Worm (Caenorhabditis elegans) whole organism, mixed stage, embryonic: ENCODE data around the gene Y38H6C.24.
"Not testable (repeated sequence)": the region's sequence is repeated elsewhere in the genome, so short reads cannot be mapped to it uniquely, and the experiment has no call there.

ENCODE experiments used
- M03D4.4 ChIP-seq: sonication (generic microtip); optimal IDR thresholded peaks from 2 replicates; lab custom pipeline; 2017; ENCODE audit warnings: mild to moderate bottlenecking, missing genetic modification characterization, missing compliant biosample characterization
- bed-3 ChIP-seq: fragments of 200-800 bp; sonication (Bioruptor generic); optimal IDR thresholded peaks from 3 replicates; lab custom pipeline; 2018; ENCODE audit warnings: mild to moderate bottlenecking, missing genetic modification characterization, moderate library complexity, missing compliant biosample characterization
- blmp-1 ChIP-seq: fragments of 150-350 bp; optimal IDR thresholded peaks from 2 replicates; lab custom pipeline; 2014; ENCODE audit warnings: missing biosample characterization, missing genetic modification characterization
- ceh-39 ChIP-seq: fragments of 150-350 bp; optimal IDR thresholded peaks from 2 replicates; lab custom pipeline; 2014; ENCODE audit warnings: missing biosample characterization, missing genetic modification characterization
- ceh-43 ChIP-seq: fragments of 200-800 bp; sonication (Bioruptor generic); optimal IDR thresholded peaks from 2 replicates; lab custom pipeline; 2018; ENCODE audit warnings: mild to moderate bottlenecking, missing genetic modification characterization, moderate library complexity, missing compliant biosample characterization
- ceh-83 ChIP-seq: fragments of 200-800 bp; sonication (Bioruptor generic); optimal IDR thresholded peaks from 2 replicates; lab custom pipeline; 2018; ENCODE audit warnings: mild to moderate bottlenecking, missing genetic modification characterization, missing compliant biosample characterization
- ces-1 ChIP-seq: fragments of 150-350 bp; optimal IDR thresholded peaks from 2 replicates; lab custom pipeline; 2014; ENCODE audit warnings: missing biosample characterization, missing genetic modification reagents, missing genetic modification characterization
- cnd-1 ChIP-seq: fragments of 200-800 bp; sonication (Bioruptor generic); optimal IDR thresholded peaks from 2 replicates; lab custom pipeline; 2018; ENCODE audit warnings: mild to moderate bottlenecking, missing genetic modification characterization, missing compliant biosample characterization
- drap-1 ChIP-seq: fragments of 200-800 bp; sonication (Bioruptor generic); optimal IDR thresholded peaks from 3 replicates; lab custom pipeline; 2018; ENCODE audit warnings: mild to moderate bottlenecking, missing genetic modification characterization, missing compliant biosample characterization
- elt-1 ChIP-seq: sonication (generic microtip); optimal IDR thresholded peaks from 2 replicates; lab custom pipeline; 2017; ENCODE audit warnings: missing genetic modification characterization, mild to moderate bottlenecking, missing compliant biosample characterization, antibody characterized with exemption, moderate library complexity, borderline replicate concordance; ENCODE audit not compliant: insufficient read depth
- elt-3 ChIP-seq: fragments of 150-350 bp; optimal IDR thresholded peaks from 2 replicates; lab custom pipeline; 2014; ENCODE audit warnings: missing biosample characterization, missing genetic modification characterization
- flh-1 ChIP-seq: fragments of 200-800 bp; sonication (Bioruptor generic); optimal IDR thresholded peaks from 2 replicates; lab custom pipeline; 2018; ENCODE audit warnings: mild to moderate bottlenecking, missing genetic modification characterization, moderate library complexity, missing compliant biosample characterization
- ham-2 ChIP-seq: fragments of 200-800 bp; sonication (Bioruptor generic); optimal IDR thresholded peaks from 2 replicates; lab custom pipeline; 2018; ENCODE audit warnings: mild to moderate bottlenecking, missing genetic modification characterization, missing compliant biosample characterization
- hlh-1 ChIP-seq: fragments of 150-350 bp; optimal IDR thresholded peaks from 2 replicates; lab custom pipeline; 2014; ENCODE audit warnings: missing biosample characterization, missing genetic modification reagents, missing genetic modification characterization
- lin-13 ChIP-seq: fragments of 150-350 bp; optimal IDR thresholded peaks from 2 replicates; lab custom pipeline; 2014; ENCODE audit warnings: missing biosample characterization, missing genetic modification characterization
- lin-32 ChIP-seq: fragments of 200-800 bp; sonication (Bioruptor generic); optimal IDR thresholded peaks from 2 replicates; lab custom pipeline; 2018; ENCODE audit warnings: mild to moderate bottlenecking, missing genetic modification characterization, missing compliant biosample characterization
- lsy-2 ChIP-seq: fragments of 150-350 bp; optimal IDR thresholded peaks from 2 replicates; lab custom pipeline; 2014; ENCODE audit warnings: missing biosample characterization, missing genetic modification characterization
- mep-1 ChIP-seq: fragments of 150-350 bp; optimal IDR thresholded peaks from 2 replicates; lab custom pipeline; 2017; ENCODE audit warnings: missing biosample characterization, missing genetic modification reagents, missing genetic modification characterization, inconsistent platforms
- mls-2 ChIP-seq: sonication (generic microtip); optimal IDR thresholded peaks from 2 replicates; lab custom pipeline; 2016; ENCODE audit warnings: mild to moderate bottlenecking, missing genetic modification characterization, moderate library complexity, missing compliant biosample characterization
- nhr-2 ChIP-seq: fragments of 150-350 bp; optimal IDR thresholded peaks from 2 replicates; lab custom pipeline; 2014; ENCODE audit warnings: missing biosample characterization, missing genetic modification characterization
- nhr-237 ChIP-seq: fragments of 150-350 bp; optimal IDR thresholded peaks from 2 replicates; lab custom pipeline; 2014; ENCODE audit warnings: missing biosample characterization, missing genetic modification characterization
- nhr-28 ChIP-seq: fragments of 150-350 bp; optimal IDR thresholded peaks from 2 replicates; lab custom pipeline; 2014; ENCODE audit warnings: missing biosample characterization, missing genetic modification characterization
- nhr-76 ChIP-seq: sonication (generic microtip); optimal IDR thresholded peaks from 2 replicates; lab custom pipeline; 2017; ENCODE audit warnings: missing biosample characterization, missing genetic modification characterization
- sem-2 ChIP-seq: fragments of 200-800 bp; sonication (Bioruptor generic); optimal IDR thresholded peaks from 2 replicates; lab custom pipeline; 2018; ENCODE audit warnings: mild to moderate bottlenecking, missing genetic modification characterization, missing compliant biosample characterization
- snpc-4 ChIP-seq: fragments of 150-350 bp; optimal IDR thresholded peaks from 2 replicates; lab custom pipeline; 2014; ENCODE audit warnings: missing biosample characterization, missing genetic modification characterization
- sptf-1 ChIP-seq: sonication (generic microtip); optimal IDR thresholded peaks from 2 replicates; lab custom pipeline; 2017; ENCODE audit warnings: mild to moderate bottlenecking, missing genetic modification characterization, moderate library complexity, missing compliant biosample characterization
- tbx-8 ChIP-seq: fragments of 200-800 bp; sonication (Bioruptor generic); optimal IDR thresholded peaks from 2 replicates; lab custom pipeline; 2018; ENCODE audit warnings: mild to moderate bottlenecking, missing genetic modification characterization, moderate library complexity, missing compliant biosample characterization
- unc-39 ChIP-seq: fragments of 150-350 bp; optimal IDR thresholded peaks from 2 replicates; lab custom pipeline; 2014; ENCODE audit warnings: missing biosample characterization, missing genetic modification characterization
- unc-62 ChIP-seq: fragments of 150-350 bp; optimal IDR thresholded peaks from 2 replicates; lab custom pipeline; 2014; ENCODE audit warnings: missing biosample characterization, missing genetic modification reagents, missing genetic modification characterization
- zip-8 ChIP-seq: fragments of 150-350 bp; optimal IDR thresholded peaks from 2 replicates; lab custom pipeline; 2014; ENCODE audit warnings: missing biosample characterization, missing genetic modification characterization
- ztf-11 ChIP-seq: fragments of 150-350 bp; optimal IDR thresholded peaks from 2 replicates; lab custom pipeline; 2014; ENCODE audit warnings: missing biosample characterization, missing genetic modification characterization

The Y38H6C.24 gene

ce11 chrV:20504997-20505396 is 21.2 kb upstream of the Y38H6C.24 start, which contains the start of gene Y38H6C.4:
Gene Y38H6C.4, minus strand, starts transcription at chrV:20505097.
- TF ChIP-seq blmp-1 (no peak), flh-1 (GFP tag; lab: Kevin White, UChicago) (no peak), ceh-83 (GFP tag; lab: Kevin White, UChicago) (no peak), nhr-237 (tag; lab: Kevin White, UChicago) (no peak), ces-1 (no peak), lsy-2 (no peak), nhr-2 (no peak), ham-2 (GFP tag; lab: Kevin White, UChicago) (no peak), nhr-76 (tag; lab: Kevin White, UChicago) (no peak), zip-8 (tag; lab: Kevin White, UChicago) (no peak), unc-62 (GFP tag; lab: Kevin White, UChicago) (no peak), mls-2 (tag; lab: Kevin White, UChicago) (no peak), lin-13 (tag; lab: Kevin White, UChicago) (no peak), elt-3 (tag; lab: Kevin White, UChicago) (no peak), ceh-39 (tag; lab: Kevin White, UChicago) (no peak), drap-1 (GFP tag; lab: Kevin White, UChicago) (no peak), M03D4.4 (no peak), mep-1 (tag; lab: Kevin White, UChicago) (no peak)

DNA sequence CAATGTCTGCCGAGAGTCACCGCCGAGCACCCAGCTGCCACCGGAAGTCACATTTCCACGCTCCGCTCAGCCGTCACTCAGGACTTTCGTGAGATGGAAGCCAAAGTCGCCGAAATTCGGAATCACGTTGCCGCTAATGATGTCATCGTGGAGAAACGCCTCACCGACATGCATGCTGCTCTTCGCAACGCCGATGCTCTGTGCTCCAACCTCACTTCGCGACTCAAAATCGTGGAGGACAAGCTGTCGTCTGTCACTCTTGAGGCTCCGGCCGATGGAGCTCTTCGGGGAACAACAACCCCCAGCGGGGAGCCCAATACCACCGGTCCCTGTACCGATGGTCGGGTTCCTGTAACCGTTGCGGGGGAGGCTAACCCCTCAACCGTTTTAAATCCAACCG is 19.7 kb upstream of the Y38H6C.24 start:
- TF ChIP-seq unc-39 = no peak
- no peak for TF ChIP-seq lin-32 (GFP tag; lab: Kevin White, UChicago)
- no peak for TF ChIP-seq lsy-2
- no peak for TF ChIP-seq ces-1
- no peak for TF ChIP-seq tbx-8 (GFP tag; lab: Kevin White, UChicago)
- no peak for TF ChIP-seq nhr-2
- TF ChIP-seq elt-1 (tag; lab: Kevin White, UChicago) = no peak
- TF ChIP-seq mls-2 (tag; lab: Kevin White, UChicago) = no peak
- no peak for TF ChIP-seq blmp-1
- no peak for TF ChIP-seq ceh-39 (tag; lab: Kevin White, UChicago)
- TF ChIP-seq elt-3 (tag; lab: Kevin White, UChicago) = no peak
- TF ChIP-seq cnd-1 = no peak
- no peak for TF ChIP-seq nhr-28
- TF ChIP-seq lin-13 (tag; lab: Kevin White, UChicago) = no peak
- TF ChIP-seq ceh-43 = no peak
- TF ChIP-seq nhr-237 (tag; lab: Kevin White, UChicago) = no peak
- TF ChIP-seq sptf-1 (tag; lab: Kevin White, UChicago) = no peak
- TF ChIP-seq flh-1 (GFP tag; lab: Kevin White, UChicago) = no peak
- TF ChIP-seq hlh-1 (tag; lab: Kevin White, UChicago) = no peak

DNA sequence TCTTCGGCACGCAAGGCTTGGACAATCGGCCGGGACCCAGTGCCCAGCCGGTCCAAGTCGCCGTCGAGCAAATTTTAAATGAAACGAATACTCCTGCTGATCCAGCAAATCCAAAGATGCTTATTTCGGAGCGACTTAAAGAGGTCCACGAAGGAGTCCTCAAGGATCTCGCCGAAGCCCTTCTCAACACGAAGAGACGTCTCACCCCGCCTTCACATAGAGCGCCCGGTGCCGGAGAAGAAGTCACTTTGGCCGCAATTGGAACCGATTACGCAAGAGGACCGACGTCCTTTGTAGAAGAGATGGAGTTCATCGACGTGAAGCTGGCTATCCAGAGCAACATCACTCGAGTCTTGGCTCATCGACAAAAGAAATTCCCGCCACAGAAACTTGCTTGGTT is 16.8 kb upstream of the Y38H6C.24 start:
- TF ChIP-seq nhr-76 (tag; lab: Kevin White, UChicago) (no peak), ceh-43 (no peak), drap-1 (GFP tag; lab: Kevin White, UChicago) (no peak), ztf-11 (tag; lab: Kevin White, UChicago) (no peak), lin-13 (tag; lab: Kevin White, UChicago) (no peak), zip-8 (tag; lab: Kevin White, UChicago) (no peak), lsy-2 (no peak), nhr-2 (no peak), nhr-28 (no peak), bed-3 (GFP tag; lab: Kevin White, UChicago) (no peak), ces-1 (no peak), M03D4.4 (no peak), ceh-83 (GFP tag; lab: Kevin White, UChicago) (no peak), elt-3 (tag; lab: Kevin White, UChicago) (no peak)
- TF ChIP-seq, all 35 proteins: peak for 0

- not testable (repeated sequence) for TF ChIP-seq drap-1, ham-2, bed-3 (GFP tag; lab: Kevin White, UChicago)
- TF ChIP-seq, all 35 proteins: peak for 0; not testable (repeated sequence) for 35
These were observed 12.6 kb upstream of the Y38H6C.24 start, which contains the start of gene Y38H6C.8 for ce11 chrV:20513661-20514060. Gene Y38H6C.8, plus strand, starts transcription at chrV:20513961.

ce11 chrV:20514483-20514882 is 11.8 kb upstream of the Y38H6C.24 start:
- TF ChIP-seq M03D4.4 = no peak
- no peak for TF ChIP-seq ces-1

DNA sequence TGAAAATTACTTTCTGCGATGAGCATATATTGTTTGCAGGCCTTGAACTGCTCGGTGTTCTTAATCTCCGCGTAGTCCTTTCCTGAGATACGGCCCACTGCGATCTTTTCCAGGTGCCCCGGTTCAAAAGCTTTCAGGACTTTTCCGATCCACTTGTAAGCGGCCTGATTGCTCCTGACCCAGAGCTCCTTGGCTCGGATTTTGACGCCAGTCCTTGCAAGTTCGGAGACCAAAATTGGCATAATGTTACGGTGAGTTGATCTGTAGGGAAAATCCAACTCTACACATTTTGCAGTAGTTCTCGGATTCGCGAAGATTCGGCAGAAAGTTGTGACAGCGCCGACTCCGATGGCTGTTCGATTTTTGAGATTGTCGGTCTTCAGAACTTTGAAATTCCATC is 9.2 kb upstream of the Y38H6C.24 start:
- no peak for TF ChIP-seq ces-1
- TF ChIP-seq flh-1 (GFP tag; lab: Kevin White, UChicago) = no peak
- no peak for TF ChIP-seq drap-1 (GFP tag; lab: Kevin White, UChicago)
- no peak for TF ChIP-seq nhr-237 (tag; lab: Kevin White, UChicago)
- no peak for TF ChIP-seq elt-3 (tag; lab: Kevin White, UChicago)
- TF ChIP-seq ceh-83 (GFP tag; lab: Kevin White, UChicago) = no peak
- TF ChIP-seq snpc-4 (tag; lab: Kevin White, UChicago) = no peak
- TF ChIP-seq ceh-39 (tag; lab: Kevin White, UChicago) = no peak
- TF ChIP-seq sem-2 (GFP tag; lab: Kevin White, UChicago) = no peak
- no peak for TF ChIP-seq nhr-2
- no peak for TF ChIP-seq lin-32 (GFP tag; lab: Kevin White, UChicago)
- no peak for TF ChIP-seq tbx-8 (GFP tag; lab: Kevin White, UChicago)
- TF ChIP-seq M03D4.4 = no peak
- no peak for TF ChIP-seq blmp-1
- TF ChIP-seq bed-3 (GFP tag; lab: Kevin White, UChicago) = no peak
- no peak for TF ChIP-seq sptf-1 (tag; lab: Kevin White, UChicago)
- no peak for TF ChIP-seq mls-2 (tag; lab: Kevin White, UChicago)
- no peak for TF ChIP-seq zip-8 (tag; lab: Kevin White, UChicago)
- no peak for TF ChIP-seq ztf-11 (tag; lab: Kevin White, UChicago)
